Fruit fly (Drosophila melanogaster): ENCODE data around the gene CG7044.

The CG7044 gene

DNA sequence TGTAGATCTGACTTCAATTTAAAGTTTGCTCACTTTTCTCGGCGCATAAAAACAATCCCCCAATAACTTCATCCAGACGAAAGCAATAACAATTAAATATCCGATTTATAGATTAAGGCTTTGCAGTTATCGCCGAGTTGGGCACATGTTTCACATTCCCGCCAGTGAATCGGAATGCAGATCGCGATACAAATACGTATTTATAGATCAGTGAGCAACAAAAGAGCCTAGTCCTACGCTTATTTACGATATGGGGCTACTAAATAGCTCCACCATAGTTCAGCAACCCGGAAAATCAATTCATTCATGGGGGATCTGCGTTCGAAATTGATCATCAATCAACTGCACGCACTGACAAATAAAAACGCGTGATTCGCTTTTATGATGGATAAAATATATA is 9.5 kb downstream of the CG7044 start:
- TF ChIP-seq spab (GFP tag; optimal IDR thresholded peaks at IDR 0.05) = no peak
- no peak for TF ChIP-seq Ets21C (GFP tag; optimal IDR thresholded peaks at IDR 0.05)
- no peak for TF ChIP-seq Met (GFP tag; optimal IDR thresholded peaks at IDR 0.05)
- no peak for TF ChIP-seq fd85E (GFP tag; optimal IDR thresholded peaks at IDR 0.05)
- no peak for TF ChIP-seq topi (GFP tag; optimal IDR thresholded peaks at IDR 0.05)
- TF ChIP-seq Eip75B (GFP tag; optimal IDR thresholded peaks at IDR 0.05) = no peak
- TF ChIP-seq Eip78C (GFP tag) = no peak
- TF ChIP-seq CG7368 (GFP tag; optimal IDR thresholded peaks at IDR 0.05) = no peak
- TF ChIP-seq fd59A (GFP tag; optimal IDR thresholded peaks at IDR 0.05) = no peak
- no peak for TF ChIP-seq CG6276 (GFP tag; optimal IDR thresholded peaks at IDR 0.05)
- no peak for TF ChIP-seq Sox102F (GFP tag; optimal IDR thresholded peaks at IDR 0.05)
- no peak for TF ChIP-seq eg (GFP tag; IDR thresholded peaks at IDR 0.05)
- no peak for TF ChIP-seq Gug (GFP tag; IDR thresholded peaks at IDR 0.05)
- no peak for TF ChIP-seq cyc (GFP tag; optimal IDR thresholded peaks at IDR 0.05)
- no peak for TF ChIP-seq OdsH (GFP tag; optimal IDR thresholded peaks at IDR 0.05)
- no peak for TF ChIP-seq CG4318 (GFP tag; optimal IDR thresholded peaks at IDR 0.05)
- no peak for TF ChIP-seq ss (GFP tag; optimal IDR thresholded peaks at IDR 0.05)
- no peak for TF ChIP-seq CG11294 (GFP tag; IDR thresholded peaks at IDR 0.05)

DNA sequence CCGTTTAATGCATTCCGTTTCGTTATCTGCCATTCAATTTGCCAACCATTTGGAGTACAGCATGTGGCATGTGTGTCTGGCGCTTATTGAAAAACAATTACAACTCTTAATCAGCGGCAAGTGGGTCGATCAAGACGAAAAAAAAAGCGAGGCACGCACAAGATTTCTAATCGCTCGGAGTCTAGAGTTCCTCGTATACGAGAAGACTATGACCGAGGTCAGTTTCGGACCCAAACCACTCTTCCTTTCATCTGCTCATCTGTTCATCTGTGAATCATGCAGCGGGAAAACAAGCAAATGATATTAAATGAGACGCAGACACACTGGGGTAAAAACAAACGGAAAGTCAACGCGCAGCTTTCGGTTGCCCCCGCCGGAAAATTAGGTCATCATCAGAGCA is 10.0 kb downstream of the CG7044 start:
- TF ChIP-seq dsx (GFP tag; optimal IDR thresholded peaks at IDR 0.05; ENCODE audit: poor library complexity, severe bottlenecking) = no peak
- TF ChIP-seq svp (GFP tag) = peak; percentile 62
- TF ChIP-seq CG6854 (GFP tag; optimal IDR thresholded peaks at IDR 0.05) = no peak

DNA sequence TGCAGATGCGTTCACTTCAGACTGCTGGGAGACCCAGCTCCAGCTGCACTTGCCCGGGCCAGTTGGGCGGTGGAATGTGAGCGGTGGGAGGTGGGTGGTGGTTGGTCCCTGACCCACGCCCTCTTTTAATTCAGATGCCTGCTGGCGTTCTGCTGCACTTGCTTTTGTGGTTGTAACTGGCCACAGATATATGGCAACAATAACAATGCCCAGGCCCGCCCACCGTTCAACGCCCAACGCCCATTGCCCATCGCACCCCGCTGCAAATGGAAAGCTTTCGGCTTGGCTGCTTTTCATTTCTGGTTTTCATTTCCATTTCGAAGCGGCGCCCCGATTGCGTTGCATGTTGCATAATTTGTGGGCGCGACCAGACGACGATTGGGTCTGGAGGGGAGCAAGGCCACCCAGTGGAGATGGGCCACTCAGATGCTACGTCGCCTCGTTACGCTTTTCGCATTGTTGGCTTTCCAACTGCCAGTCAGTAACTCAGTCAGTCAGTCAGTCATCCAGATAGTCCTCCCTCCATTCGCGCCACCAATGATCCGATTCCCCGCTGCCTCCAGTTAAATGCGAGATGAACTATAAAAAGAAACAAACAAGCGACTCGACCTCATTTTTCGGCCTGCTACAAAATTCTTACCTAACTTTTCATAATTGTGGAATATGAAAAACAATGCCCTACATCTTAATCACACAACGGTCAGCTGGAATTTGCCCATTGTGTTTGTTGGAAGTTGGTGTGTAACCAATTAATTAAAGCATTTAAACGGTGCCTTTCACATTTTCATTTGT is 11.1 kb downstream of the CG7044 start:
- TF ChIP-seq Ets96B (tag; optimal IDR thresholded peaks at IDR 0.05) = no peak
- TF ChIP-seq Eip78C (GFP tag) = peak; percentile 23
- no peak for TF ChIP-seq fd85E (GFP tag; optimal IDR thresholded peaks at IDR 0.05)
- TF ChIP-seq svp (GFP tag) = peak; percentile 63

DNA sequence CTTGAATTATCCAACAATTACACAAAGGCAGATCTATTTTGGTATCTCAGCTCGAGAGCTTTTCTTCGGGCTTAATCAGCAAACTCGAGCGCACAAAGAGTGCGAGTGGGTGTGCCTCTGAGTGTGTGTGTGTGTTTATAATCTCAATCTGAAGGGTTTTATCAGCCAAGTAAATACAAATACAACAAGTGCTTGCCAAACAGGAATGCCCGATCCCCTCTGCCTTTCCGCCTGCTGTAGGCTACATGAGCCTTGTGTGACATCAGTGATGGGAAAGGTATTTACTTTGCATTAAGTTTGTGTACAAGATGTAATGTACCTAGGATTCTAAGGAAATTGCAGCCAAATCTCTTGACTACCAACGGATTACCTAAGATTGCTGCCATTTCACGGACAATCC is 12.1 kb downstream of the CG7044 start:
- TF ChIP-seq Hr4 (GFP tag; optimal IDR thresholded peaks at IDR 0.05) = no peak
- no peak for TF ChIP-seq Sox102F (GFP tag; optimal IDR thresholded peaks at IDR 0.05)
- no peak for TF ChIP-seq Sox15 (GFP tag; optimal IDR thresholded peaks at IDR 0.05)
- no peak for TF ChIP-seq dac (GFP tag; optimal IDR thresholded peaks at IDR 0.05)
- TF ChIP-seq CG34406 (GFP tag; optimal IDR thresholded peaks at IDR 0.05) = peak; percentile 42
- TF ChIP-seq OdsH (GFP tag; optimal IDR thresholded peaks at IDR 0.05) = no peak
- peak; percentile 3 for TF ChIP-seq CG8319 (GFP tag; optimal IDR thresholded peaks at IDR 0.05)
- TF ChIP-seq svp (GFP tag) = peak; percentile 22
- TF ChIP-seq CG9139 (GFP tag; optimal IDR thresholded peaks at IDR 0.05) = no peak
- TF ChIP-seq CG6276 (GFP tag; optimal IDR thresholded peaks at IDR 0.05) = no peak
- peak; percentile 56 for TF ChIP-seq CG6854 (GFP tag; optimal IDR thresholded peaks at IDR 0.05)
- TF ChIP-seq CG16779 (tag; optimal IDR thresholded peaks at IDR 0.05) = no peak
- peak; percentile 24 for TF ChIP-seq Blimp-1 (GFP tag; optimal IDR thresholded peaks at IDR 0.05)
- peak; percentile 3 for TF ChIP-seq lz (GFP tag; optimal IDR thresholded peaks at IDR 0.05)
- TF ChIP-seq vri (GFP tag; optimal IDR thresholded peaks at IDR 0.05) = peak; percentile 18
- TF ChIP-seq achi (GFP tag; optimal IDR thresholded peaks at IDR 0.05) = no peak
- peak; percentile 13 for TF ChIP-seq Eip75B (GFP tag; optimal IDR thresholded peaks at IDR 0.05)
- TF ChIP-seq CG8119 (GFP tag; IDR thresholded peaks at IDR 0.05) = no peak
- peak in 1 of 2 experiments; percentile 30 for TF ChIP-seq salr (GFP tag; optimal IDR thresholded peaks at IDR 0.05)
- no peak for TF ChIP-seq Smox (GFP tag; optimal IDR thresholded peaks at IDR 0.05)
- TF ChIP-seq CG11294 (GFP tag; IDR thresholded peaks at IDR 0.05) = no peak
- peak; percentile 51 for TF ChIP-seq topi (GFP tag; optimal IDR thresholded peaks at IDR 0.05)
- TF ChIP-seq Hr39 (GFP tag; optimal IDR thresholded peaks at IDR 0.05) = no peak
- TF ChIP-seq acj6 (GFP tag; optimal IDR thresholded peaks at IDR 0.05) = no peak
- TF ChIP-seq CG11762 (GFP tag; optimal IDR thresholded peaks at IDR 0.05; ENCODE audit: insufficient read depth) = no peak
- TF ChIP-seq CG15336 (GFP tag; IDR thresholded peaks at IDR 0.05) = no peak
- peak; percentile 13 for TF ChIP-seq Sox14 (GFP tag; optimal IDR thresholded peaks at IDR 0.05)
- no peak for TF ChIP-seq CG8632 (GFP tag; optimal IDR thresholded peaks at IDR 0.05)
- TF ChIP-seq Eip78C (GFP tag) = peak; percentile 87
- no peak for TF ChIP-seq CG4318 (GFP tag; optimal IDR thresholded peaks at IDR 0.05)
- no peak for TF ChIP-seq Ets21C (GFP tag; optimal IDR thresholded peaks at IDR 0.05)
- TF ChIP-seq CG3919 (GFP tag; optimal IDR thresholded peaks at IDR 0.05) = no peak
- TF ChIP-seq fd85E (GFP tag; optimal IDR thresholded peaks at IDR 0.05) = no peak
- no peak for TF ChIP-seq fkh (GFP tag; optimal IDR thresholded peaks at IDR 0.05)

Data from whole organism, prepupa.